Fruit fly (Drosophila melanogaster) whole organism, embryonic: Measurements from ENCODE around the gene tst.
A peak's percentile ranks its signal among the peaks of the same experiment; 100 is the strongest.

ENCODE experiments used
- Antp ChIP-seq: fragments of 200-800 bp; sonication (Bioruptor generic); optimal IDR thresholded peaks from 3 replicates; lab custom pipeline; 2016; ENCODE audit warnings: missing biosample characterization, missing genetic modification characterization
- Atf6 ChIP-seq: fragments of 200-800 bp; sonication (Bioruptor generic); IDR thresholded peaks from 2 replicates; pipeline ENCODE4 v1.3.6; 2022; ENCODE audit warnings: missing biosample characterization, missing genetic modification characterization
- B-H2 ChIP-seq: fragments of 200-800 bp; sonication (Bioruptor generic); optimal IDR thresholded peaks from 2 replicates; lab custom pipeline; 2018; ENCODE audit warnings: missing biosample characterization, mild to moderate bottlenecking, missing genetic modification characterization
- Bteb2 ChIP-seq: fragments of 200-800 bp; sonication (Bioruptor generic); optimal IDR thresholded peaks from 2 replicates; lab custom pipeline; 2016; ENCODE audit warnings: missing biosample characterization, missing genetic modification characterization
- CG10654 ChIP-seq: fragments of 200-800 bp; sonication (Bioruptor generic); optimal IDR thresholded peaks from 2 replicates; lab custom pipeline; 2016; ENCODE audit warnings: missing biosample characterization, missing genetic modification characterization
- CG11247 ChIP-seq: fragments of 200-800 bp; sonication (Bioruptor generic); IDR thresholded peaks from 2 replicates; pipeline ENCODE4 v1.3.6; 2022; ENCODE audit warnings: missing biosample characterization, missing genetic modification characterization
- CG11456 ChIP-seq: fragments of 200-800 bp; sonication (Bioruptor generic); IDR thresholded peaks from 3 replicates; pipeline ENCODE4 v1.3.6; 2022; ENCODE audit warnings: missing biosample characterization, missing genetic modification characterization
- CG12219 ChIP-seq: fragments of 200-800 bp; sonication (Bioruptor generic); optimal IDR thresholded peaks from 3 replicates; lab custom pipeline; 2018; ENCODE audit warnings: missing biosample characterization, mild to moderate bottlenecking, missing genetic modification characterization
- CG1233 ChIP-seq: fragments of 200-800 bp; sonication (Bioruptor generic); optimal IDR thresholded peaks from 4 replicates; lab custom pipeline; 2018; ENCODE audit warnings: missing biosample characterization, mild to moderate bottlenecking, missing genetic modification characterization
- CG13123 ChIP-seq: fragments of 200-800 bp; sonication (Bioruptor generic); optimal IDR thresholded peaks from 2 replicates; lab custom pipeline; 2016; ENCODE audit warnings: missing biosample characterization, missing genetic modification characterization
- CG14965 ChIP-seq: fragments of 200-800 bp; sonication (Bioruptor generic); optimal IDR thresholded peaks from 2 replicates; lab custom pipeline; 2016; ENCODE audit warnings: missing biosample characterization, missing genetic modification characterization, borderline replicate concordance
- CG42726 ChIP-seq: fragments of 200-800 bp; sonication (Bioruptor generic); IDR thresholded peaks from 2 replicates; pipeline ENCODE4 v1.3.6; 2022; ENCODE audit warnings: missing biosample characterization, missing genetic modification characterization; ENCODE audit not compliant: partially characterized antibody
- CG43689 ChIP-seq: fragments of 200-800 bp; sonication (Bioruptor generic); IDR thresholded peaks from 2 replicates; pipeline ENCODE4 v1.3.6; 2022; ENCODE audit warnings: missing biosample characterization, missing genetic modification characterization
- CG7372 ChIP-seq: fragments of 200-800 bp; sonication (Bioruptor generic); IDR thresholded peaks from 2 replicates; pipeline ENCODE4 v1.3.6; 2022; ENCODE audit warnings: missing biosample characterization, missing genetic modification characterization
- CG8478 ChIP-seq: fragments of >200 bp; optimal IDR thresholded peaks from 2 replicates; lab custom pipeline; 2018
- CG9876 ChIP-seq: fragments of 200-800 bp; sonication (Bioruptor generic); optimal IDR thresholded peaks from 2 replicates; lab custom pipeline; 2016; ENCODE audit warnings: missing biosample characterization, missing genetic modification characterization
- Dip2 ChIP-seq: fragments of 200-800 bp; sonication (Bioruptor generic); IDR thresholded peaks from 2 replicates; pipeline ENCODE4 v1.3.6; 2022; ENCODE audit warnings: missing biosample characterization, missing genetic modification characterization
- Doc2 ChIP-seq: fragments of 200-800 bp; sonication (Bioruptor generic); IDR thresholded peaks from 2 replicates; pipeline ENCODE4 v1.3.6; 2022; ENCODE audit warnings: missing biosample characterization, missing genetic modification characterization
- H2.0 ChIP-seq: fragments of 200-800 bp; sonication (Bioruptor generic); IDR thresholded peaks from 2 replicates; pipeline ENCODE4 v1.3.6; 2022; ENCODE audit warnings: missing biosample characterization, missing genetic modification characterization
- HLH54F ChIP-seq: fragments of 200-800 bp; sonication (Bioruptor generic); optimal IDR thresholded peaks from 3 replicates; lab custom pipeline; 2016; ENCODE audit warnings: missing biosample characterization, missing genetic modification characterization
- MESR4 ChIP-seq: fragments of 200-800 bp; sonication (Bioruptor generic); optimal IDR thresholded peaks from 2 replicates; lab custom pipeline; 2018; ENCODE audit warnings: missing biosample characterization, mild to moderate bottlenecking, missing genetic modification characterization, moderate library complexity
- MTF-1 ChIP-seq: fragments of 200-800 bp; sonication (Bioruptor generic); optimal IDR thresholded peaks from 2 replicates; lab custom pipeline; 2018; ENCODE audit warnings: missing biosample characterization, mild to moderate bottlenecking, missing genetic modification characterization, borderline replicate concordance
- NC2β ChIP-seq: fragments of 200-800 bp; sonication (Bioruptor generic); optimal IDR thresholded peaks from 2 replicates; lab custom pipeline; 2016; ENCODE audit warnings: missing biosample characterization, missing genetic modification characterization
- bab2 ChIP-seq: fragments of 200-800 bp; sonication (Bioruptor generic); optimal IDR thresholded peaks from 2 replicates; lab custom pipeline; 2016; ENCODE audit warnings: missing biosample characterization, missing genetic modification characterization
- cwo ChIP-seq: fragments of 200-800 bp; sonication (Bioruptor generic); optimal IDR thresholded peaks from 3 replicates; lab custom pipeline; 2017; ENCODE audit warnings: missing biosample characterization, missing genetic modification characterization, mild to moderate bottlenecking, moderate library complexity, missing genetic modification reagents
- danr ChIP-seq: fragments of 200-800 bp; sonication (Bioruptor generic); IDR thresholded peaks from 2 replicates; pipeline ENCODE4 v1.3.6; 2022; ENCODE audit warnings: missing biosample characterization, missing genetic modification characterization
- dpn ChIP-seq, 2 experiments: fragments of 200-800 bp; sonication (Bioruptor generic); optimal IDR thresholded peaks; 3 replicates each; lab custom pipeline; 2016; ENCODE audit warnings: missing biosample characterization in 2 of 2, missing genetic modification characterization in 2 of 2
- gro ChIP-seq: fragments of 200-800 bp; sonication (Bioruptor generic); optimal IDR thresholded peaks from 2 replicates; lab custom pipeline; 2016; ENCODE audit warnings: missing biosample characterization, missing genetic modification characterization
- gsb-n ChIP-seq: fragments of 200-800 bp; sonication (Bioruptor generic); optimal IDR thresholded peaks from 3 replicates; lab custom pipeline; 2018; ENCODE audit warnings: missing biosample characterization, mild to moderate bottlenecking, missing genetic modification characterization
- gt ChIP-seq: fragments of 200-800 bp; sonication (Bioruptor generic); IDR thresholded peaks from 2 replicates; pipeline ENCODE4 v1.3.6; 2022; ENCODE audit warnings: missing biosample characterization, missing genetic modification characterization
- hkb ChIP-seq, 2 experiments: fragments of 200-800 bp in 1 of 2; fragments of >200 bp in 1 of 2; sonication (Bioruptor generic) in 1 of 2; IDR thresholded peaks in 1 of 2; optimal IDR thresholded peaks in 1 of 2; 2 replicates each; pipeline versions ENCODE4 v1.3.6 to Lab custom; 2017 to 2022; ENCODE audit warnings: missing biosample characterization in 1 of 2, missing genetic modification characterization in 1 of 2
- jigr1 ChIP-seq: fragments of 200-800 bp; sonication (Bioruptor generic); IDR thresholded peaks from 3 replicates; pipeline ENCODE4 v1.3.6; 2022; ENCODE audit warnings: missing biosample characterization, missing genetic modification characterization
- jumu ChIP-seq: fragments of 200-800 bp; sonication (Bioruptor generic); optimal IDR thresholded peaks from 3 replicates; lab custom pipeline; 2016; ENCODE audit warnings: missing biosample characterization, missing genetic modification characterization
- kni ChIP-seq: fragments of 200-800 bp; sonication (Bioruptor generic); optimal IDR thresholded peaks from 3 replicates; lab custom pipeline; 2017; ENCODE audit warnings: mild to moderate bottlenecking, missing biosample characterization, missing genetic modification reagents, missing genetic modification characterization
- nmo ChIP-seq: fragments of 200-800 bp; sonication (Bioruptor generic); optimal IDR thresholded peaks from 2 replicates; lab custom pipeline; 2018; ENCODE audit warnings: missing biosample characterization, mild to moderate bottlenecking, missing genetic modification characterization, moderate library complexity
- pho ChIP-seq: fragments of 200-800 bp; sonication (Bioruptor generic); optimal IDR thresholded peaks from 2 replicates; lab custom pipeline; 2016; ENCODE audit warnings: missing biosample characterization, missing genetic modification characterization
- prd ChIP-seq, 3 experiments: fragments of >200 bp in 2 of 3; fragments of 200-800 bp in 1 of 3; sonication (Bioruptor generic) in 1 of 3; optimal IDR thresholded peaks in 2 of 3; IDR thresholded peaks in 1 of 3; 2 replicates in 2 of 3; 3 replicates in 1 of 3; pipeline versions ENCODE4 v1.3.6 to Lab custom; 2017 to 2022; ENCODE audit warnings: missing biosample characterization in 1 of 3, missing genetic modification characterization in 1 of 3
- psq ChIP-seq: fragments of 200-800 bp; sonication (Bioruptor generic); optimal IDR thresholded peaks from 2 replicates; lab custom pipeline; 2017; ENCODE audit warnings: missing biosample characterization, missing genetic modification characterization
- sc ChIP-seq, 3 experiments: fragments of >200 bp in 2 of 3; fragments of 200-800 bp in 1 of 3; sonication (Bioruptor generic) in 1 of 3; optimal IDR thresholded peaks; 2 replicates in 2 of 3; 3 replicates in 1 of 3; lab custom pipeline; 2017; ENCODE audit warnings: mild to moderate bottlenecking in 1 of 3, missing biosample characterization in 1 of 3, missing genetic modification characterization in 1 of 3, missing genetic modification reagents in 1 of 3
- sd ChIP-seq: fragments of 200-800 bp; sonication (Bioruptor generic); optimal IDR thresholded peaks from 3 replicates; lab custom pipeline; 2018; ENCODE audit warnings: missing biosample characterization, mild to moderate bottlenecking, missing genetic modification characterization, moderate library complexity
- ssp ChIP-seq: fragments of 200-800 bp; sonication (Bioruptor generic); IDR thresholded peaks from 2 replicates; pipeline ENCODE4 v1.3.6; 2022; ENCODE audit warnings: missing biosample characterization, missing genetic modification characterization
- tgo ChIP-seq: fragments of 200-800 bp; sonication (Bioruptor generic); IDR thresholded peaks from 3 replicates; pipeline ENCODE4 v1.3.6; 2022; ENCODE audit warnings: missing biosample characterization, missing genetic modification characterization
- trh ChIP-seq: fragments of 200-800 bp; sonication (Bioruptor generic); optimal IDR thresholded peaks from 2 replicates; lab custom pipeline; 2016; ENCODE audit warnings: missing biosample characterization, missing genetic modification characterization
- zfh1 ChIP-seq: fragments of 200-800 bp; sonication (Bioruptor generic); IDR thresholded peaks from 3 replicates; pipeline ENCODE4 v1.3.6; 2022; ENCODE audit warnings: missing biosample characterization, missing genetic modification characterization

The tst gene

DNA sequence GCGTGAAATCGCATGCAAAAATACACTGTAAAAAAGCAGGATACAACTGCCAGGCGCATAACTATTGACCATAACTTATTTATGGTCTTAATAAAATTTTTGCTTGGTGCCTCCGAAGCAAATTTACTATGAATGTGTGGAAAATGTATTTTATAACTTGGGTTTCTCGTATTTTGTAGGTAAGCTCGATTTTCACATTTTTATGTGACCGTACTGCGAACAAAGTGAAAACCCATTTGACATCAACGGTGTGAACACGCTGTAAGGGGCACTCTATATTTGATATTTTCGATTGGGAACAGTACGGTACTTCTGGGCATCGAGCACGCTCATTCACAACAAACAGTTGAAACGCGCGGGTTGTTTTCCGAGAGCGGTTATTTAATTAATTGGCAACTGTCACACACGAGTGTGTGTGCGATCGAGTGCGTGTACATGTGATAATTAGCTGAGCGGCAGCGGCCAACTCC, 8.8 kb upstream of the tst start, which contains the start of the genes Nup98-96 and mbc (continued):
- TF ChIP-seq tgo (GFP tag; lab: Robert Waterston, UW) (peak; percentile 83), gro (GFP tag; lab: Kevin White, UChicago) (peak; percentile 81), H2.0 (peak; percentile 85), kni (peak; percentile 42), CG7372 (GFP tag; lab: Robert Waterston, UW) (peak; percentile 82), CG43689 (GFP tag; lab: Robert Waterston, UW) (no peak), NC2β (GFP tag; lab: Kevin White, UChicago) (peak; percentile 82), MESR4 (GFP tag; lab: Kevin White, UChicago) (peak; percentile 39), CG11456 (GFP tag; lab: Robert Waterston, UW) (peak; percentile 88), CG9876 (GFP tag; lab: Kevin White, UChicago) (peak; percentile 91), trh (GFP tag; lab: Kevin White, UChicago) (peak; percentile 80), HLH54F (GFP tag; lab: Kevin White, UChicago) (peak; percentile 95), CG13123 (GFP tag; lab: Kevin White, UChicago) (peak; percentile 34), Doc2 (GFP tag; lab: Robert Waterston, UW) (0 out of 2 replicates have a peak, but pooled peaks have one; percentile 12), hkb (optimal IDR thresholded peaks at IDR 0.05; lab: Kevin White, UChicago) (peak; percentile 99), hkb (GFP tag; IDR thresholded peaks at IDR 0.05; lab: Robert Waterston, UW) (peak; percentile 61; the same call in 1 of the 2 replicates), gt (peak; percentile 50), Antp (GFP tag; lab: Kevin White, UChicago) (peak; percentile 92), psq (peak; percentile 50), jumu (GFP tag; lab: Kevin White, UChicago) (peak; percentile 94), Atf6 (GFP tag; lab: Robert Waterston, UW) (peak; percentile 74), CG11247 (GFP tag; lab: Robert Waterston, UW) (peak; percentile 79), pho (GFP tag; lab: Kevin White, UChicago) (peak; percentile 95), prd (optimal IDR thresholded peaks at IDR 0.05; lab: Kevin White, UChicago) (no peak), prd (GFP tag; IDR thresholded peaks at IDR 0.05; lab: Robert Waterston, UW) (peak; percentile 92), CG8478 (no peak), gsb-n (peak; percentile 87), CG1233 (GFP tag; lab: Kevin White, UChicago) (peak; percentile 58), Dip2 (GFP tag; lab: Robert Waterston, UW) (no peak), sc (optimal IDR thresholded peaks at IDR 0.05; lab: Kevin White, UChicago) (no peak), sc (GFP tag; optimal IDR thresholded peaks at IDR 0.05; lab: Kevin White, UChicago) (peak; percentile 63), ssp (GFP tag; lab: Robert Waterston, UW) (peak; percentile 100), jigr1 (peak; percentile 62; the same call in 1 of the 3 replicates), CG12219 (GFP tag; lab: Kevin White, UChicago) (peak; percentile 68), dpn (GFP tag; optimal IDR thresholded peaks at IDR 0.05; lab: Kevin White, UChicago) (peak; percentile 90 to 95), danr (peak; percentile 73; the same call in 1 of the 2 replicates), CG42726 (GFP tag; lab: Robert Waterston, UW) (peak; percentile 60; the same call in 1 of the 2 replicates), B-H2 (peak; percentile 54), MTF-1 (GFP tag; lab: Kevin White, UChicago) (peak; percentile 72), sd (tag; lab: Kevin White, UChicago) (peak; percentile 76), CG14965 (peak; percentile 47), bab2 (GFP tag; lab: Kevin White, UChicago) (peak; percentile 90), zfh1 (GFP tag; lab: Robert Waterston, UW) (peak; percentile 70; the same call in 2 of the 3 replicates), CG10654 (GFP tag; lab: Kevin White, UChicago) (peak; percentile 81), nmo (GFP tag; lab: Kevin White, UChicago) (peak; percentile 93), cwo (GFP tag; lab: Kevin White, UChicago) (peak; percentile 43), Bteb2 (GFP tag; lab: Kevin White, UChicago) (peak; percentile 82)
- TF ChIP-seq, all 482 proteins: peak for 418
